Worm (Caenorhabditis elegans): ENCODE data around the gene F29B9.5.

F29B9.5 gene

ce11 chrIV:4660151-4661041, 8.2 kb downstream of the F29B9.5 start, which contains the start of the genes F29B9.11 and jmjd-1.2 (continued):
- TF ChIP-seq F26F4.8 (GFP tag; conservative IDR thresholded peaks at IDR 0.05): no peak

- peak; percentile 26 for TF ChIP-seq duxl-1 (tag; optimal IDR thresholded peaks at IDR 0.05; ENCODE audit: poor library complexity)
- TF ChIP-seq mdl-1 (tag; optimal IDR thresholded peaks at IDR 0.05): no peak
Measured at ce11 chrIV:4665079-4665478, 12.9 kb downstream of the F29B9.5 start, which contains the start of gene F29B9.1. TSS of gene F29B9.1 (plus strand) at chrIV:4665379.

ce11 chrIV:4667383-4667782, 15.2 kb downstream of the F29B9.5 start:
- TF ChIP-seq hlh-11 (tag; optimal IDR thresholded peaks at IDR 0.05) (no peak), rbr-2 (tag; optimal IDR thresholded peaks at IDR 0.05) (no peak), unc-62 (GFP tag; optimal IDR thresholded peaks at IDR 0.05 in 1 of 2) (peak in 1 of 2 experiments; percentile 77), unc-62 (tag; optimal IDR thresholded peaks at IDR 0.05) (no peak), set-16 (GFP tag; IDR thresholded peaks at IDR 0.05) (peak; percentile 79), ceh-20 (GFP tag; IDR thresholded peaks at IDR 0.05) (0 out of 2 replicates have a peak, but pooled peaks have one; percentile 25)

- TF ChIP-seq sdz-12 (GFP tag; optimal IDR thresholded peaks at IDR 0.05) (no peak), fos-1 (tag; optimal IDR thresholded peaks at IDR 0.05) (no peak), daf-16 (GFP tag; optimal IDR thresholded peaks at IDR 0.05) (no peak), daf-16 (tag; optimal IDR thresholded peaks at IDR 0.05) (no peak), daf-8 (GFP tag; IDR thresholded peaks at IDR 0.05) (no peak), unc-62 (GFP tag; optimal IDR thresholded peaks at IDR 0.05 in 1 of 2) (no peak), unc-62 (tag; optimal IDR thresholded peaks at IDR 0.05) (no peak), nhr-102 (tag; optimal IDR thresholded peaks at IDR 0.05) (no peak), ceh-62 (tag; optimal IDR thresholded peaks at IDR 0.05) (no peak), Y5F2A.4 (GFP tag; optimal IDR thresholded peaks at IDR 0.05) (no peak), F44E2.7 (GFP tag; IDR thresholded peaks at IDR 0.05) (no peak), set-16 (GFP tag; IDR thresholded peaks at IDR 0.05) (no peak), snpc-1.2 (GFP tag; IDR thresholded peaks at IDR 0.05) (no peak), jun-1 (tag; optimal IDR thresholded peaks at IDR 0.05) (no peak), ZK337.2 (GFP tag; IDR thresholded peaks at IDR 0.05) (no peak), lir-3 (tag; optimal IDR thresholded peaks at IDR 0.05) (no peak), ceh-20 (GFP tag; IDR thresholded peaks at IDR 0.05) (no peak), pha-4 (GFP tag; IDR thresholded peaks at IDR 0.05) (no peak), pha-4 (tag; optimal IDR thresholded peaks at IDR 0.05) (no peak), hmg-1.1 (GFP tag; IDR thresholded peaks at IDR 0.05) (no peak), nhr-42 (GFP tag; IDR thresholded peaks at IDR 0.05) (no peak)
Measured at ce11 chrIV:4667835-4668234, 15.6 kb downstream of the F29B9.5 start.

- TF ChIP-seq dmd-9 (GFP tag; IDR thresholded peaks at IDR 0.05) (no peak), nhr-6 (tag; optimal IDR thresholded peaks at IDR 0.05) (no peak), dmd-8 (GFP tag; IDR thresholded peaks at IDR 0.05) (no peak), lir-3 (tag; optimal IDR thresholded peaks at IDR 0.05) (no peak), zip-11 (GFP tag; IDR thresholded peaks at IDR 0.05) (no peak), T20F7.1 (GFP tag; optimal IDR thresholded peaks at IDR 0.05) (no peak), nhr-76 (tag; optimal IDR thresholded peaks at IDR 0.05) (no peak), mdl-1 (tag; optimal IDR thresholded peaks at IDR 0.05) (no peak), snpc-4 (tag; optimal IDR thresholded peaks at IDR 0.05) (no peak), dpl-1 (GFP tag; optimal IDR thresholded peaks at IDR 0.05) (no peak), lin-15B (tag; optimal IDR thresholded peaks at IDR 0.05) (no peak), unc-130 (GFP tag; optimal IDR thresholded peaks at IDR 0.05) (no peak), hlh-30 (tag; optimal IDR thresholded peaks at IDR 0.05; ENCODE audit: insufficient read depth) (no peak), snpc-1.2 (GFP tag; IDR thresholded peaks at IDR 0.05) (no peak), T26A8.4 (GFP tag; IDR thresholded peaks at IDR 0.05) (no peak), R02D3.7 (tag; optimal IDR thresholded peaks at IDR 0.05) (no peak), saeg-2 (GFP tag; IDR thresholded peaks at IDR 0.05) (no peak)
Measured at ce11 chrIV:4669242-4669641, 17.0 kb downstream of the F29B9.5 start, which contains the start of gene F29B9.12. TSS of gene F29B9.12 (plus strand) at chrIV:4669542.
